Worm (Caenorhabditis elegans) whole organism, mixed stage, embryonic: ENCODE results near the gene F17C11.4.

Source experiments
- M03D4.4 ChIP-seq: sonication (generic microtip); optimal IDR thresholded peaks from 2 replicates; lab custom pipeline; 2017; ENCODE audit warnings: mild to moderate bottlenecking, missing genetic modification characterization, missing compliant biosample characterization
- blmp-1 ChIP-seq: fragments of 150-350 bp; optimal IDR thresholded peaks from 2 replicates; lab custom pipeline; 2014; ENCODE audit warnings: missing biosample characterization, missing genetic modification characterization
- ceh-83 ChIP-seq: fragments of 200-800 bp; sonication (Bioruptor generic); optimal IDR thresholded peaks from 2 replicates; lab custom pipeline; 2018; ENCODE audit warnings: mild to moderate bottlenecking, missing genetic modification characterization, missing compliant biosample characterization
- elt-3 ChIP-seq: fragments of 150-350 bp; optimal IDR thresholded peaks from 2 replicates; lab custom pipeline; 2014; ENCODE audit warnings: missing biosample characterization, missing genetic modification characterization
- flh-1 ChIP-seq: fragments of 200-800 bp; sonication (Bioruptor generic); optimal IDR thresholded peaks from 2 replicates; lab custom pipeline; 2018; ENCODE audit warnings: mild to moderate bottlenecking, missing genetic modification characterization, moderate library complexity, missing compliant biosample characterization
- lin-13 ChIP-seq: fragments of 150-350 bp; optimal IDR thresholded peaks from 2 replicates; lab custom pipeline; 2014; ENCODE audit warnings: missing biosample characterization, missing genetic modification characterization
- lsy-2 ChIP-seq: fragments of 150-350 bp; optimal IDR thresholded peaks from 2 replicates; lab custom pipeline; 2014; ENCODE audit warnings: missing biosample characterization, missing genetic modification characterization
- mab-5 ChIP-seq: fragments of 150-350 bp; optimal IDR thresholded peaks from 2 replicates; lab custom pipeline; 2014; ENCODE audit warnings: missing biosample characterization, missing genetic modification characterization
- nhr-12 ChIP-seq: fragments of 150-350 bp; optimal IDR thresholded peaks from 2 replicates; lab custom pipeline; 2014; ENCODE audit warnings: missing biosample characterization, missing genetic modification characterization
- nhr-237 ChIP-seq: fragments of 150-350 bp; optimal IDR thresholded peaks from 2 replicates; lab custom pipeline; 2014; ENCODE audit warnings: missing biosample characterization, missing genetic modification characterization
- pha-4 ChIP-seq: fragments of 150-350 bp; optimal IDR thresholded peaks from 2 replicates; lab custom pipeline; 2018; ENCODE audit warnings: missing biosample characterization, missing genetic modification reagents, missing genetic modification characterization
- snpc-4 ChIP-seq: fragments of 150-350 bp; optimal IDR thresholded peaks from 2 replicates; lab custom pipeline; 2014; ENCODE audit warnings: missing biosample characterization, missing genetic modification characterization
- unc-62 ChIP-seq: fragments of 150-350 bp; optimal IDR thresholded peaks from 2 replicates; lab custom pipeline; 2014; ENCODE audit warnings: missing biosample characterization, missing genetic modification reagents, missing genetic modification characterization
- ztf-11 ChIP-seq: fragments of 150-350 bp; optimal IDR thresholded peaks from 2 replicates; lab custom pipeline; 2014; ENCODE audit warnings: missing biosample characterization, missing genetic modification characterization

DNA sequence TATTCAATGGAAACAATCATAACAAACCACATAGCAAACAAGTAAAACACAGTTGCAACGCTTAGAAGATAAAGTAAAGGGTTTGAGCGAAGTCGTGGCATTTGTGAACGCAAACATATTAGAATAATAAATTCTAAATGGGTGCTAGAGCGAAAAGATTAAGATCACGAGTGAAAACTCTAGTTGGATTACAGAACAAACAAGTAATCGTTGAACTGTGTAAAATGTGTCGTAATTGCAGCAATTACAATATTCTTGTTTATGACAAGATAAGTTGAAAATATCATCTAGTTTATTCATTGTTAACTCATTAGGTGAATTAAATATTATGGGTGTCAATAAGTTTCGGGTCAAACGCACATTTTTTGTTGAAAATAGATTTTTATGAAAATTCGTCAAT is 49.0 kb upstream of the F17C11.4 start, which contains the start of gene F32D8.8:
- TF ChIP-seq elt-3 (tag; lab: Kevin White, UChicago), result no peak
- TF ChIP-seq nhr-237, result no peak
- TF ChIP-seq nhr-12, result no peak
- TF ChIP-seq snpc-4, result no peak
- TF ChIP-seq ztf-11, result no peak
- TF ChIP-seq mab-5 (tag; lab: Kevin White, UChicago), result no peak
- no peak for TF ChIP-seq lin-13
- TF ChIP-seq blmp-1, result no peak
- no peak for TF ChIP-seq flh-1 (GFP tag; lab: Kevin White, UChicago)
- no peak for TF ChIP-seq lsy-2 (tag; lab: Kevin White, UChicago)
- TF ChIP-seq pha-4 (tag; lab: Kevin White, UChicago), result no peak
- no peak for TF ChIP-seq unc-62 (GFP tag; lab: Kevin White, UChicago)
- TF ChIP-seq M03D4.4 (tag; lab: Kevin White, UChicago), result no peak
- no peak for TF ChIP-seq ceh-83
